Worm (Caenorhabditis elegans): ENCODE results near the gene hyl-2.

DNA sequence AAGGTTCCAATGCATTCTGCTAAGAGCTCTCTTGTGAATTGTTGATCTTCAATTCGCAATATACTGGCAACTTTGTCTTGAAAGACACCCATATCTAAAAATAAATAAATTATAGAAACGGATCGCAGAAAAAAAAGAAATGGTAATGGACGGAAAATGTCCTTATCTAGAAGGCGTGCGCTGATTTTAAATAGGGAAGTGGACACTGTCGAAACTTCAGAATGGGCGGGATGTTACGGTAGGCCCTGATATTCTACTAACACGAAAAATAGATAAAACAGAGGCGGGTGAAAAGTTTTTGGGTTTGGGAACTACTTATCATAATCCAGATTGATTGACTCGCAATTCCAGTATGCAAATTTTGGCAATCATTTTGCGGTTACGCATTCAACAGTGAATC lies 5.6 kb upstream of the hyl-2 start, which contains the start of gene aqp-8:
- TF ChIP-seq nhr-77 (tag; optimal IDR thresholded peaks at IDR 0.05) = no peak
- no peak for TF ChIP-seq zag-1 (tag; optimal IDR thresholded peaks at IDR 0.05)
- TF ChIP-seq snpc-4 (tag; optimal IDR thresholded peaks at IDR 0.05) = no peak
- TF ChIP-seq peb-1 (tag; optimal IDR thresholded peaks at IDR 0.05) = no peak
